Fruit fly (Drosophila melanogaster) whole organism, embryonic: ENCODE measurements around the gene Spt6.

Experiments
- Awh ChIP-seq: fragments of 200-800 bp; sonication (Bioruptor generic); IDR thresholded peaks from 2 replicates; pipeline ENCODE4, ENCODE4 v1.3.6; 2022; ENCODE audit warnings: missing biosample characterization, missing genetic modification characterization
- Bgb ChIP-seq: fragments of 200-800 bp; sonication (Bioruptor generic); IDR thresholded peaks from 2 replicates; pipeline ENCODE4 v1.3.6; 2022; ENCODE audit warnings: missing biosample characterization, missing genetic modification characterization; ENCODE audit not compliant: partially characterized antibody
- BtbVII ChIP-seq: fragments of 200-800 bp; sonication (Bioruptor generic); optimal IDR thresholded peaks from 3 replicates; lab custom pipeline; 2017; ENCODE audit warnings: missing biosample characterization, mild to moderate bottlenecking, missing genetic modification characterization
- CG1024 ChIP-seq: fragments of 200-800 bp; sonication (Bioruptor generic); IDR thresholded peaks from 2 replicates; pipeline ENCODE4 v1.3.6; 2022; ENCODE audit warnings: missing biosample characterization, missing genetic modification characterization
- CG10462 ChIP-seq: fragments of 200-800 bp; sonication (Bioruptor generic); optimal IDR thresholded peaks from 2 replicates; lab custom pipeline; 2016; ENCODE audit warnings: missing biosample characterization, missing genetic modification characterization
- CG12104 ChIP-seq: fragments of 200-800 bp; sonication (Bioruptor generic); optimal IDR thresholded peaks from 3 replicates; lab custom pipeline; 2016; ENCODE audit warnings: missing biosample characterization, missing genetic modification characterization
- CG12155 ChIP-seq: fragments of 200-800 bp; sonication (Bioruptor generic); optimal IDR thresholded peaks from 3 replicates; lab custom pipeline; 2016; ENCODE audit warnings: missing biosample characterization, missing genetic modification characterization
- CG15269 ChIP-seq: fragments of 200-800 bp; sonication (Bioruptor generic); optimal IDR thresholded peaks from 2 replicates; lab custom pipeline; 2018; ENCODE audit warnings: missing biosample characterization, mild to moderate bottlenecking, missing genetic modification characterization, moderate library complexity
- CG17912 ChIP-seq: fragments of 200-800 bp; sonication (Bioruptor generic); optimal IDR thresholded peaks from 2 replicates; lab custom pipeline; 2018; ENCODE audit warnings: missing biosample characterization, mild to moderate bottlenecking, missing genetic modification characterization
- CG18599 ChIP-seq: fragments of 200-800 bp; sonication (Bioruptor generic); optimal IDR thresholded peaks from 3 replicates; lab custom pipeline; 2017; ENCODE audit warnings: missing biosample characterization, missing genetic modification characterization, mild to moderate bottlenecking, moderate library complexity, missing genetic modification reagents
- CG2116 ChIP-seq: fragments of 200-800 bp; sonication (Bioruptor generic); optimal IDR thresholded peaks from 3 replicates; lab custom pipeline; 2018; ENCODE audit warnings: missing biosample characterization, mild to moderate bottlenecking, missing genetic modification characterization
- CG2120 ChIP-seq: fragments of 200-800 bp; sonication (Bioruptor generic); optimal IDR thresholded peaks from 3 replicates; lab custom pipeline; 2016; ENCODE audit warnings: missing biosample characterization, missing genetic modification characterization
- CG2875 ChIP-seq: fragments of 200-800 bp; sonication (Bioruptor generic); optimal IDR thresholded peaks from 2 replicates; lab custom pipeline; 2017; ENCODE audit warnings: missing biosample characterization, mild to moderate bottlenecking, missing genetic modification characterization, missing genetic modification reagents
- CG3163 ChIP-seq: fragments of 200-800 bp; sonication (Bioruptor generic); optimal IDR thresholded peaks from 3 replicates; lab custom pipeline; 2016; ENCODE audit warnings: missing biosample characterization, missing genetic modification characterization
- CG4707 ChIP-seq: fragments of 200-800 bp; sonication (Bioruptor generic); optimal IDR thresholded peaks from 2 replicates; lab custom pipeline; 2018; ENCODE audit warnings: missing biosample characterization, mild to moderate bottlenecking, missing genetic modification characterization, moderate library complexity
- CG4730 ChIP-seq: fragments of 200-800 bp; sonication (Bioruptor generic); IDR thresholded peaks from 2 replicates; pipeline ENCODE4 v1.3.6; 2022; ENCODE audit warnings: missing biosample characterization, missing genetic modification characterization
- CG6272 ChIP-seq: fragments of 200-800 bp; sonication (Bioruptor generic); IDR thresholded peaks from 2 replicates; pipeline ENCODE4 v1.3.6; 2022; ENCODE audit warnings: missing biosample characterization, missing genetic modification characterization
- CG7271 ChIP-seq: fragments of 200-800 bp; sonication (Bioruptor generic); optimal IDR thresholded peaks from 2 replicates; lab custom pipeline; 2018; ENCODE audit warnings: missing biosample characterization, mild to moderate bottlenecking, missing genetic modification characterization, moderate library complexity
- CG7372 ChIP-seq: fragments of 200-800 bp; sonication (Bioruptor generic); IDR thresholded peaks from 2 replicates; pipeline ENCODE4 v1.3.6; 2022; ENCODE audit warnings: missing biosample characterization, missing genetic modification characterization
- Doc2 ChIP-seq: fragments of 200-800 bp; sonication (Bioruptor generic); IDR thresholded peaks from 2 replicates; pipeline ENCODE4 v1.3.6; 2022; ENCODE audit warnings: missing biosample characterization, missing genetic modification characterization
- GATAe ChIP-seq: fragments of 200-800 bp; sonication (Bioruptor generic); conservative IDR thresholded peaks from 2 replicates; pipeline ENCODE4 v1.3.6; 2022; ENCODE audit warnings: missing biosample characterization, missing genetic modification characterization
- HLH4C ChIP-seq: fragments of 200-800 bp; sonication (Bioruptor generic); IDR thresholded peaks from 3 replicates; pipeline ENCODE4 v1.3.6; 2022; ENCODE audit warnings: missing biosample characterization, missing genetic modification characterization; ENCODE audit not compliant: partially characterized antibody
- MBD-R2 ChIP-seq: fragments of 200-800 bp; sonication (Bioruptor generic); IDR thresholded peaks from 2 replicates; pipeline ENCODE4 v1.3.6; 2022; ENCODE audit warnings: missing biosample characterization, missing genetic modification characterization
- Max ChIP-seq: fragments of 200-800 bp; sonication (Bioruptor generic); optimal IDR thresholded peaks from 2 replicates; lab custom pipeline; 2016; ENCODE audit warnings: missing biosample characterization, mild to moderate bottlenecking, missing genetic modification characterization
- NC2β ChIP-seq: fragments of 200-800 bp; sonication (Bioruptor generic); optimal IDR thresholded peaks from 2 replicates; lab custom pipeline; 2016; ENCODE audit warnings: missing biosample characterization, missing genetic modification characterization
- Optix ChIP-seq: fragments of 200-800 bp; sonication (Bioruptor generic); IDR thresholded peaks from 3 replicates; pipeline ENCODE4 v1.3.6; 2022; ENCODE audit warnings: missing biosample characterization, missing genetic modification characterization
- Spps ChIP-seq: fragments of 200-800 bp; sonication (Bioruptor generic); optimal IDR thresholded peaks from 2 replicates; lab custom pipeline; 2018; ENCODE audit warnings: missing biosample characterization, mild to moderate bottlenecking, missing genetic modification characterization
- TFAM ChIP-seq: fragments of 200-800 bp; sonication (Bioruptor generic); optimal IDR thresholded peaks from 2 replicates; lab custom pipeline; 2017; ENCODE audit warnings: missing biosample characterization, missing genetic modification characterization, inconsistent platforms
- YL-1 ChIP-seq: fragments of 200-800 bp; sonication (Bioruptor generic); optimal IDR thresholded peaks from 3 replicates; lab custom pipeline; 2017; ENCODE audit warnings: missing biosample characterization, mild to moderate bottlenecking, missing genetic modification characterization
- abd-A ChIP-seq: fragments of 200-800 bp; sonication (Bioruptor generic); optimal IDR thresholded peaks from 3 replicates; lab custom pipeline; 2019; ENCODE audit warnings: missing biosample characterization, mild to moderate bottlenecking, missing genetic modification characterization, moderate library complexity
- al ChIP-seq: fragments of 200-800 bp; sonication (Bioruptor generic); IDR thresholded peaks from 2 replicates; pipeline ENCODE4 v1.3.6; 2022; ENCODE audit warnings: missing biosample characterization, missing genetic modification characterization
- bbx ChIP-seq: fragments of 200-800 bp; sonication (Bioruptor generic); IDR thresholded peaks from 2 replicates; pipeline ENCODE4 v1.3.6; 2022; ENCODE audit warnings: missing biosample characterization, missing genetic modification characterization; ENCODE audit not compliant: partially characterized antibody
- chinmo ChIP-seq: fragments of 200-800 bp; sonication (Bioruptor generic); IDR thresholded peaks from 4 replicates; pipeline ENCODE4 v1.3.6; 2022; ENCODE audit warnings: missing biosample characterization, missing genetic modification characterization; ENCODE audit not compliant: partially characterized antibody
- chm ChIP-seq: fragments of 200-800 bp; sonication (Bioruptor generic); IDR thresholded peaks from 2 replicates; pipeline ENCODE4 v1.3.6; 2022; ENCODE audit warnings: missing biosample characterization, missing genetic modification characterization
- croc ChIP-seq: fragments of 200-800 bp; sonication (Bioruptor generic); conservative IDR thresholded peaks from 3 replicates; pipeline ENCODE4 v1.3.6; 2022; ENCODE audit warnings: missing biosample characterization, missing genetic modification characterization
- ftz-f1 ChIP-seq: fragments of 200-800 bp; sonication (Bioruptor generic); optimal IDR thresholded peaks from 2 replicates; lab custom pipeline; 2016; ENCODE audit warnings: missing biosample characterization, missing genetic modification characterization
- hbn ChIP-seq: fragments of 200-800 bp; sonication (Bioruptor generic); IDR thresholded peaks from 2 replicates; pipeline ENCODE4 v1.3.6; 2022; ENCODE audit warnings: missing biosample characterization, missing genetic modification characterization; ENCODE audit not compliant: partially characterized antibody
- lbe ChIP-seq: fragments of 200-800 bp; sonication (Bioruptor generic); optimal IDR thresholded peaks from 2 replicates; lab custom pipeline; 2016; ENCODE audit warnings: missing biosample characterization, mild to moderate bottlenecking, missing genetic modification characterization
- mirr ChIP-seq: fragments of 200-800 bp; sonication (Bioruptor generic); optimal IDR thresholded peaks from 3 replicates; lab custom pipeline; 2018; ENCODE audit warnings: missing biosample characterization, mild to moderate bottlenecking, missing genetic modification characterization
- nau ChIP-seq: fragments of 200-800 bp; sonication (Bioruptor generic); optimal IDR thresholded peaks from 3 replicates; lab custom pipeline; 2017; ENCODE audit warnings: missing biosample characterization, mild to moderate bottlenecking, missing genetic modification characterization, missing genetic modification reagents
- nmo ChIP-seq: fragments of 200-800 bp; sonication (Bioruptor generic); optimal IDR thresholded peaks from 2 replicates; lab custom pipeline; 2018; ENCODE audit warnings: missing biosample characterization, mild to moderate bottlenecking, missing genetic modification characterization, moderate library complexity
- nom ChIP-seq: fragments of 200-800 bp; sonication (Bioruptor generic); optimal IDR thresholded peaks from 2 replicates; lab custom pipeline; 2017; ENCODE audit warnings: missing biosample characterization, missing genetic modification characterization, mild to moderate bottlenecking, moderate library complexity, missing genetic modification reagents
- oc ChIP-seq: fragments of 200-800 bp; sonication (Bioruptor generic); optimal IDR thresholded peaks from 2 replicates; lab custom pipeline; 2018; ENCODE audit warnings: missing biosample characterization, mild to moderate bottlenecking, missing genetic modification characterization, moderate library complexity
- p53 ChIP-seq: fragments of 200-800 bp; sonication (Bioruptor generic); optimal IDR thresholded peaks from 2 replicates; lab custom pipeline; 2016; ENCODE audit warnings: missing biosample characterization, missing genetic modification characterization
- pum ChIP-seq: fragments of 200-800 bp; sonication (Bioruptor generic); optimal IDR thresholded peaks from 2 replicates; lab custom pipeline; 2016; ENCODE audit warnings: missing biosample characterization, missing genetic modification characterization
- sc ChIP-seq, 3 experiments: fragments of >200 bp in 2 of 3; fragments of 200-800 bp in 1 of 3; sonication (Bioruptor generic) in 1 of 3; optimal IDR thresholded peaks; 2 replicates in 2 of 3; 3 replicates in 1 of 3; lab custom pipeline; 2017; ENCODE audit warnings: mild to moderate bottlenecking in 1 of 3, missing biosample characterization in 1 of 3, missing genetic modification characterization in 1 of 3, missing genetic modification reagents in 1 of 3
- tll ChIP-seq, 2 experiments: fragments of 200-800 bp in 1 of 2; fragments of >200 bp in 1 of 2; sonication (Bioruptor generic) in 1 of 2; optimal IDR thresholded peaks; 2 replicates each; lab custom pipeline; 2017 to 2019; ENCODE audit warnings: missing biosample characterization in 2 of 2, missing genetic modification characterization in 2 of 2, mild to moderate bottlenecking in 1 of 2, moderate library complexity in 1 of 2
- unpg ChIP-seq: fragments of 200-800 bp; sonication (Bioruptor generic); optimal IDR thresholded peaks from 3 replicates; lab custom pipeline; 2018; ENCODE audit warnings: missing biosample characterization, mild to moderate bottlenecking, missing genetic modification characterization, moderate library complexity

Spt6 gene

DNA sequence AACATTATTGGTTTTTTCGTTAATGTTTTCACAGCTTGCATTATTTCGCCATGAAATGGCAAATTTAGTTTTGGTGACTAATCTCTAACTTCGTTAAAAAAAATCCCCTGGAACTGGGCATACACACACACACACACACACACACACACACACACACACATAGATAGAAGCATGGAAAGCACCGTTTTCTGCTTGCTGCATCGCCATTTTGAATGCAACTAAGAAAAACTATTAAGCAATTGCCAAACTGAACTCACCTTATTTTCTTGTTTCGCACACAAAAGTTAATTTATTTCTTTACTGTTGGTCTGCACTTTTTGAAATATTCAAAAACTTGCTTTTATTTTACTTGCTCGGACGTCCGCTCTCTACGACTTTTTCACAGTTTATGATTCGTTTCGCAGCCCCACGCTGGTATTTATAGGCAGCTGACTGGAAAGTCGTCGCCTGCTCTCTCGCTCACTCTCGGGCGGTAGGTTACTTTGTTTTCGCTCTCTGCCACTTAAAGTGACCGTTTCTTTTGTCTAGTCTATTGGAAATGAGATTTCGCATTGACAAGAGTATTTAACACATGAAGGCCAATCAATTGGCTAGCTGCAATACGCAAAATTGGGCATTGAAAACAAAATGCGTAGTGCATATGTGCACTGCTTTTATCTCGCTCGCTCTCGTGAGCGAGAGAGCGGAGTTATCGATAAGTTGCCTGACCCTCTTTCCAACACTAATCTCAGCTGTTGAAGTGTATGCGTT is 11.5 kb downstream of the Spt6 start (continued):
- TF ChIP-seq CG6272 (GFP tag; lab: Robert Waterston, UW): no peak
- TF ChIP-seq CG4707 (GFP tag; lab: Kevin White, UChicago): no peak
- TF ChIP-seq bbx: peak; percentile 37; the same call in 1 of the 2 replicates
- TF ChIP-seq nom (GFP tag; lab: Kevin White, UChicago): peak; percentile 9
- no peak for TF ChIP-seq Optix (GFP tag; lab: Robert Waterston, UW)
- TF ChIP-seq pum (GFP tag; lab: Kevin White, UChicago): no peak
- TF ChIP-seq CG3163 (GFP tag; lab: Kevin White, UChicago): peak; percentile 26
- peak in 1 of 2 experiments; percentile 9 for TF ChIP-seq tll (GFP tag; optimal IDR thresholded peaks at IDR 0.05; lab: Kevin White, UChicago)
- TF ChIP-seq al (GFP tag; lab: Robert Waterston, UW): no peak
- no peak for TF ChIP-seq CG2116 (GFP tag; lab: Kevin White, UChicago)
- no peak for TF ChIP-seq MBD-R2 (GFP tag; lab: Robert Waterston, UW)
- no peak for TF ChIP-seq CG4730 (GFP tag; lab: Robert Waterston, UW)
- TF ChIP-seq Bgb (GFP tag; lab: Robert Waterston, UW): peak; percentile 35; the same call in 1 of the 2 replicates
- peak; percentile 70 for TF ChIP-seq YL-1
- TF ChIP-seq CG2875 (GFP tag; lab: Kevin White, UChicago): no peak
- no peak for TF ChIP-seq TFAM
- no peak for TF ChIP-seq oc (tag; lab: Kevin White, UChicago)
- no peak for TF ChIP-seq CG15269 (tag; lab: Kevin White, UChicago)
- TF ChIP-seq Max: no peak
- no peak for TF ChIP-seq CG10462 (GFP tag; lab: Kevin White, UChicago)
- TF ChIP-seq CG7271 (tag; lab: Kevin White, UChicago): no peak
- no peak for TF ChIP-seq unpg
- 0 out of 3 replicates have a peak, but pooled peaks have one; percentile 43 for TF ChIP-seq HLH4C (GFP tag; lab: Robert Waterston, UW)
- no peak for TF ChIP-seq GATAe (GFP tag; lab: Robert Waterston, UW)
- no peak for TF ChIP-seq hbn (GFP tag; lab: Robert Waterston, UW)
- TF ChIP-seq mirr (GFP tag; lab: Kevin White, UChicago): no peak
- no peak for TF ChIP-seq CG17912 (GFP tag; lab: Kevin White, UChicago)
- TF ChIP-seq CG18599 (GFP tag; lab: Kevin White, UChicago): peak; percentile 52
- peak; percentile 29 for TF ChIP-seq NC2β (GFP tag; lab: Kevin White, UChicago)
- TF ChIP-seq chm (GFP tag; lab: Robert Waterston, UW): peak; percentile 57; the same call in 1 of the 2 replicates
- no peak for TF ChIP-seq Doc2 (GFP tag; lab: Robert Waterston, UW)
- TF ChIP-seq CG12104: no peak
- TF ChIP-seq CG7372: no peak
- no peak for TF ChIP-seq sc (optimal IDR thresholded peaks at IDR 0.05; lab: Kevin White, UChicago)
- no peak for TF ChIP-seq sc (GFP tag; optimal IDR thresholded peaks at IDR 0.05; lab: Kevin White, UChicago)
- TF ChIP-seq BtbVII (GFP tag; lab: Kevin White, UChicago): peak; percentile 58
- TF ChIP-seq ftz-f1 (GFP tag; lab: Kevin White, UChicago): no peak
- TF ChIP-seq lbe (GFP tag; lab: Kevin White, UChicago): no peak
- TF ChIP-seq CG12155 (GFP tag; lab: Kevin White, UChicago): no peak
- TF ChIP-seq chinmo (GFP tag; lab: Robert Waterston, UW): 0 out of 4 replicates have a peak, but pooled peaks have one; percentile 62
- peak; percentile 24; the same call in 1 of the 2 replicates for TF ChIP-seq CG1024 (GFP tag; lab: Robert Waterston, UW)
- TF ChIP-seq p53 (GFP tag; lab: Kevin White, UChicago): no peak
- no peak for TF ChIP-seq Spps (tag; lab: Kevin White, UChicago)
- TF ChIP-seq nmo (GFP tag; lab: Kevin White, UChicago): no peak
- TF ChIP-seq CG2120 (GFP tag; lab: Kevin White, UChicago): no peak
- TF ChIP-seq croc: no peak
- 0 out of 2 replicates have a peak, but pooled peaks have one; percentile 10 for TF ChIP-seq Awh (GFP tag; lab: Robert Waterston, UW)
- peak; percentile 43 for TF ChIP-seq abd-A (tag; lab: Kevin White, UChicago)
- no peak for TF ChIP-seq nau (GFP tag; lab: Kevin White, UChicago)
